Worm (Caenorhabditis elegans): ENCODE results near the gene F22B7.1.

DNA sequence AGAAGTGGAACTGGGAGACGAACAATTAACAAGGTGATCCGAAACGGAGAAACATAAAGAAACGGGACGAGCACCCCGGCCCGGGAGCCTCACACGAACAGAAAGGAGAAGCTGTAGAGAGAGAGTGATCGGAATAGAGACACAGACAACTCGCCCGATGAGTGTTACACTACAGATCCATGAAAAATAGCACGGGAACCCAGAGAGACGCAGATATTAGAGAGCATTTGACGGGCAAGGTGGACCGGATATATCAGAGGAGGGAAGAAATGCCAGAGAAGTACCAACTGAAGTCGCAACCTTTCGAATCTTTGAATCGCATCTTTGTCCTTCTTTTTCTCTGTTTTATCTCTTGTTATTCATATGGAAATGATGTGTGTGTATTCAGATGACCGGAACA, 19.3 kb downstream of the F22B7.1 start, which contains the start of gene anmt-1:
- TF ChIP-seq lim-6 (tag; optimal IDR thresholded peaks at IDR 0.05) (no peak), elt-2 (tag; optimal IDR thresholded peaks at IDR 0.05) (no peak), Y22D7AL.16 (tag; optimal IDR thresholded peaks at IDR 0.05) (no peak), fkh-10 (GFP tag; optimal IDR thresholded peaks at IDR 0.05) (no peak), sox-2 (GFP tag; IDR thresholded peaks at IDR 0.05) (no peak), nhr-232 (tag; optimal IDR thresholded peaks at IDR 0.05) (no peak), nfya-1 (tag; optimal IDR thresholded peaks at IDR 0.05) (no peak), tbx-2 (tag; optimal IDR thresholded peaks at IDR 0.05) (no peak)
